Fruit fly (Drosophila melanogaster) whole organism, embryonic: ENCODE results near the gene Myo95E.
A peak's percentile ranks its signal among the peaks of the same experiment; 100 is the strongest.

Experiments used
- Abd-B ChIP-seq: fragments of 200-800 bp; sonication (Bioruptor generic); optimal IDR thresholded peaks from 2 replicates; lab custom pipeline; 2018; ENCODE audit warnings: missing biosample characterization, mild to moderate bottlenecking, missing genetic modification characterization, moderate library complexity
- CG1024 ChIP-seq: fragments of 200-800 bp; sonication (Bioruptor generic); IDR thresholded peaks from 2 replicates; pipeline ENCODE4 v1.3.6; 2022; ENCODE audit warnings: missing biosample characterization, missing genetic modification characterization
- CG10462 ChIP-seq: fragments of 200-800 bp; sonication (Bioruptor generic); optimal IDR thresholded peaks from 2 replicates; lab custom pipeline; 2016; ENCODE audit warnings: missing biosample characterization, missing genetic modification characterization
- CG11560 ChIP-seq: fragments of 200-800 bp; sonication (Bioruptor generic); IDR thresholded peaks from 3 replicates; pipeline ENCODE4 v1.3.6; 2022; ENCODE audit warnings: missing biosample characterization, missing genetic modification characterization
- CG11696 ChIP-seq: fragments of 200-800 bp; sonication (Bioruptor generic); IDR thresholded peaks from 2 replicates; pipeline ENCODE4 v1.3.6; 2022; ENCODE audit warnings: missing biosample characterization, missing genetic modification characterization
- CG12071 ChIP-seq: fragments of 200-800 bp; sonication (Bioruptor generic); optimal IDR thresholded peaks from 3 replicates; lab custom pipeline; 2018; ENCODE audit warnings: missing biosample characterization, mild to moderate bottlenecking, missing genetic modification characterization
- CG12104 ChIP-seq: fragments of 200-800 bp; sonication (Bioruptor generic); optimal IDR thresholded peaks from 3 replicates; lab custom pipeline; 2016; ENCODE audit warnings: missing biosample characterization, missing genetic modification characterization
- CG12659 ChIP-seq: fragments of 200-800 bp; sonication (Bioruptor generic); optimal IDR thresholded peaks from 3 replicates; lab custom pipeline; 2017; ENCODE audit warnings: mild to moderate bottlenecking, missing biosample characterization, missing genetic modification reagents, missing genetic modification characterization
- CG12744 ChIP-seq: fragments of 200-800 bp; sonication (Bioruptor generic); optimal IDR thresholded peaks from 2 replicates; lab custom pipeline; 2016; ENCODE audit warnings: missing biosample characterization, missing genetic modification characterization
- CG13424 ChIP-seq: fragments of 200-800 bp; sonication (Bioruptor generic); optimal IDR thresholded peaks from 2 replicates; lab custom pipeline; 2019; ENCODE audit warnings: missing biosample characterization, mild to moderate bottlenecking, missing genetic modification characterization, moderate library complexity
- CG13775 ChIP-seq: fragments of 200-800 bp; sonication (Bioruptor generic); optimal IDR thresholded peaks from 3 replicates; lab custom pipeline; 2017; ENCODE audit warnings: missing biosample characterization, mild to moderate bottlenecking, missing genetic modification characterization
- CG14050 ChIP-seq: fragments of 200-800 bp; sonication (Bioruptor generic); IDR thresholded peaks from 3 replicates; pipeline ENCODE4 v1.3.6; 2022; ENCODE audit warnings: missing biosample characterization, missing genetic modification characterization
- CG14710 ChIP-seq: fragments of 200-800 bp; sonication (Bioruptor generic); optimal IDR thresholded peaks from 3 replicates; lab custom pipeline; 2019; ENCODE audit warnings: missing biosample characterization, mild to moderate bottlenecking, missing genetic modification characterization, moderate library complexity
- CG14965 ChIP-seq: fragments of 200-800 bp; sonication (Bioruptor generic); optimal IDR thresholded peaks from 2 replicates; lab custom pipeline; 2016; ENCODE audit warnings: missing biosample characterization, missing genetic modification characterization, borderline replicate concordance
- CG2129 ChIP-seq: fragments of 200-800 bp; sonication (Bioruptor generic); IDR thresholded peaks from 2 replicates; pipeline ENCODE4 v1.3.6; 2022; ENCODE audit warnings: missing biosample characterization, missing genetic modification characterization; ENCODE audit not compliant: partially characterized antibody
- CG2678 ChIP-seq: fragments of 200-800 bp; sonication (Bioruptor generic); optimal IDR thresholded peaks from 3 replicates; lab custom pipeline; 2019; ENCODE audit warnings: missing biosample characterization, mild to moderate bottlenecking, missing genetic modification characterization, moderate library complexity
- CG32772 ChIP-seq: fragments of 200-800 bp; sonication (Bioruptor generic); IDR thresholded peaks from 2 replicates; pipeline ENCODE4 v1.3.6; 2022; ENCODE audit warnings: missing biosample characterization, missing genetic modification characterization
- CG3847 ChIP-seq: fragments of 200-800 bp; sonication (Bioruptor generic); IDR thresholded peaks from 2 replicates; pipeline ENCODE4 v1.3.6; 2022; ENCODE audit warnings: missing biosample characterization, missing genetic modification characterization
- CG6683 ChIP-seq: fragments of 200-800 bp; sonication (Bioruptor generic); optimal IDR thresholded peaks from 2 replicates; lab custom pipeline; 2017; ENCODE audit warnings: missing biosample characterization, mild to moderate bottlenecking, missing genetic modification characterization, missing genetic modification reagents
- CG8359 ChIP-seq: fragments of 200-800 bp; sonication (Bioruptor generic); optimal IDR thresholded peaks from 2 replicates; lab custom pipeline; 2017; ENCODE audit warnings: missing biosample characterization, mild to moderate bottlenecking, missing genetic modification characterization, borderline replicate concordance
- Camta ChIP-seq: fragments of 200-800 bp; sonication (Bioruptor generic); optimal IDR thresholded peaks from 2 replicates; lab custom pipeline; 2016; ENCODE audit warnings: missing biosample characterization, missing genetic modification characterization
- Drgx ChIP-seq: fragments of 200-800 bp; sonication (Bioruptor generic); IDR thresholded peaks from 2 replicates; pipeline ENCODE4 v1.3.6; 2022; ENCODE audit warnings: missing biosample characterization, missing genetic modification characterization
- Fer2 ChIP-seq: fragments of 200-800 bp; sonication (Bioruptor generic); optimal IDR thresholded peaks from 2 replicates; lab custom pipeline; 2018; ENCODE audit warnings: missing biosample characterization, mild to moderate bottlenecking, missing genetic modification characterization, moderate library complexity
- HLH4C ChIP-seq: fragments of 200-800 bp; sonication (Bioruptor generic); IDR thresholded peaks from 3 replicates; pipeline ENCODE4 v1.3.6; 2022; ENCODE audit warnings: missing biosample characterization, missing genetic modification characterization; ENCODE audit not compliant: partially characterized antibody
- HmgD ChIP-seq: fragments of 200-800 bp; sonication (Bioruptor generic); optimal IDR thresholded peaks from 3 replicates; lab custom pipeline; 2016; ENCODE audit warnings: missing biosample characterization, missing genetic modification characterization
- Six4 ChIP-seq: fragments of 200-800 bp; sonication (Bioruptor generic); optimal IDR thresholded peaks from 2 replicates; lab custom pipeline; 2016; ENCODE audit warnings: missing biosample characterization, missing genetic modification characterization
- Usf ChIP-seq: fragments of 200-800 bp; sonication (Bioruptor generic); optimal IDR thresholded peaks from 2 replicates; lab custom pipeline; 2017; ENCODE audit warnings: missing genotype, missing biosample characterization, missing genetic modification characterization
- ab ChIP-seq: fragments of 200-800 bp; sonication (Bioruptor generic); optimal IDR thresholded peaks from 2 replicates; lab custom pipeline; 2016; ENCODE audit warnings: missing biosample characterization, missing genetic modification characterization
- ac ChIP-seq: fragments of 200-800 bp; sonication (Bioruptor generic); optimal IDR thresholded peaks from 3 replicates; lab custom pipeline; 2017; ENCODE audit warnings: missing biosample characterization, mild to moderate bottlenecking, missing genetic modification characterization
- amos ChIP-seq: fragments of 200-800 bp; sonication (Bioruptor generic); IDR thresholded peaks from 2 replicates; pipeline ENCODE4 v1.3.6; 2022; ENCODE audit warnings: missing biosample characterization, missing genetic modification characterization; ENCODE audit not compliant: partially characterized antibody
- ato ChIP-seq: fragments of 200-800 bp; sonication (Bioruptor generic); IDR thresholded peaks from 2 replicates; pipeline ENCODE4 v1.3.6; 2022; ENCODE audit warnings: missing biosample characterization, missing genetic modification characterization; ENCODE audit not compliant: partially characterized antibody
- bowl ChIP-seq: fragments of 200-800 bp; sonication (Bioruptor generic); IDR thresholded peaks from 2 replicates; pipeline ENCODE4 v1.3.6; 2022; ENCODE audit warnings: missing biosample characterization, missing genetic modification characterization
- bsh ChIP-seq, 2 experiments: fragments of 200-800 bp; sonication (Bioruptor generic); optimal IDR thresholded peaks; 2 replicates each; lab custom pipeline; 2017 to 2018; ENCODE audit warnings: mild to moderate bottlenecking in 2 of 2, missing biosample characterization in 2 of 2, missing genetic modification characterization in 2 of 2, moderate library complexity in 1 of 2
- da ChIP-seq: fragments of 200-800 bp; sonication (Bioruptor generic); optimal IDR thresholded peaks from 2 replicates; lab custom pipeline; 2016; ENCODE audit warnings: missing biosample characterization, missing genetic modification characterization
- fd3F ChIP-seq: fragments of 200-800 bp; sonication (Bioruptor generic); optimal IDR thresholded peaks from 2 replicates; lab custom pipeline; 2018; ENCODE audit warnings: missing biosample characterization, mild to moderate bottlenecking, missing genetic modification characterization, moderate library complexity
- gcm ChIP-seq: fragments of 200-800 bp; sonication (Bioruptor generic); optimal IDR thresholded peaks from 2 replicates; lab custom pipeline; 2019; ENCODE audit warnings: missing biosample characterization, mild to moderate bottlenecking, missing genetic modification characterization, moderate library complexity
- gt ChIP-seq: fragments of 200-800 bp; sonication (Bioruptor generic); IDR thresholded peaks from 2 replicates; pipeline ENCODE4 v1.3.6; 2022; ENCODE audit warnings: missing biosample characterization, missing genetic modification characterization
- ham ChIP-seq: fragments of 200-800 bp; sonication (Bioruptor generic); IDR thresholded peaks from 2 replicates; pipeline ENCODE4 v1.3.6; 2022; ENCODE audit warnings: missing biosample characterization, missing genetic modification characterization
- jigr1 ChIP-seq: fragments of 200-800 bp; sonication (Bioruptor generic); IDR thresholded peaks from 3 replicates; pipeline ENCODE4 v1.3.6; 2022; ENCODE audit warnings: missing biosample characterization, missing genetic modification characterization
- kah ChIP-seq: fragments of 200-800 bp; sonication (Bioruptor generic); optimal IDR thresholded peaks from 2 replicates; lab custom pipeline; 2018; ENCODE audit warnings: missing biosample characterization, mild to moderate bottlenecking, missing genetic modification characterization
- kni ChIP-seq: fragments of 200-800 bp; sonication (Bioruptor generic); optimal IDR thresholded peaks from 3 replicates; lab custom pipeline; 2017; ENCODE audit warnings: mild to moderate bottlenecking, missing biosample characterization, missing genetic modification reagents, missing genetic modification characterization
- nau ChIP-seq: fragments of 200-800 bp; sonication (Bioruptor generic); optimal IDR thresholded peaks from 3 replicates; lab custom pipeline; 2017; ENCODE audit warnings: missing biosample characterization, mild to moderate bottlenecking, missing genetic modification characterization, missing genetic modification reagents
- oc ChIP-seq: fragments of 200-800 bp; sonication (Bioruptor generic); optimal IDR thresholded peaks from 2 replicates; lab custom pipeline; 2018; ENCODE audit warnings: missing biosample characterization, mild to moderate bottlenecking, missing genetic modification characterization, moderate library complexity
- prd ChIP-seq, 3 experiments: fragments of >200 bp in 2 of 3; fragments of 200-800 bp in 1 of 3; sonication (Bioruptor generic) in 1 of 3; optimal IDR thresholded peaks in 2 of 3; IDR thresholded peaks in 1 of 3; 2 replicates in 2 of 3; 3 replicates in 1 of 3; pipeline versions ENCODE4 v1.3.6 to Lab custom; 2017 to 2022; ENCODE audit warnings: missing biosample characterization in 1 of 3, missing genetic modification characterization in 1 of 3
- repo ChIP-seq: fragments of 200-800 bp; sonication (Bioruptor generic); optimal IDR thresholded peaks from 2 replicates; lab custom pipeline; 2016; ENCODE audit warnings: missing biosample characterization, missing genetic modification characterization
- sim ChIP-seq: fragments of 200-800 bp; sonication (Bioruptor generic); IDR thresholded peaks from 2 replicates; pipeline ENCODE4 v1.3.6; 2022; ENCODE audit warnings: missing biosample characterization, missing genetic modification characterization
- sima ChIP-seq: fragments of 200-800 bp; sonication (Bioruptor generic); optimal IDR thresholded peaks from 2 replicates; lab custom pipeline; 2016; ENCODE audit warnings: missing biosample characterization, missing genetic modification characterization
- tgo ChIP-seq: fragments of 200-800 bp; sonication (Bioruptor generic); IDR thresholded peaks from 3 replicates; pipeline ENCODE4 v1.3.6; 2022; ENCODE audit warnings: missing biosample characterization, missing genetic modification characterization
- zf30C ChIP-seq: fragments of 200-800 bp; sonication (Bioruptor generic); optimal IDR thresholded peaks from 3 replicates; lab custom pipeline; 2018; ENCODE audit warnings: missing biosample characterization, mild to moderate bottlenecking, missing genetic modification characterization

Gene Myo95E

dm6 chr3R:24161173-24161811, at the start of gene Myo95E, which contains the start of gene TBC1d7:
Gene Myo95E (minus strand): TSS chr3R:24161498.
Gene TBC1d7 (plus strand): TSS chr3R:24161727.
- TF ChIP-seq tgo (GFP tag; lab: Robert Waterston, UW) (peak; percentile 97), jigr1 (GFP tag; lab: Robert Waterston, UW) (peak; percentile 84), CG11696 (GFP tag; lab: Robert Waterston, UW) (peak; percentile 72), gcm (GFP tag; lab: Kevin White, UChicago) (no peak), CG13775 (GFP tag; lab: Kevin White, UChicago) (peak; percentile 88), CG3847 (peak; percentile 87), Fer2 (peak; percentile 73), ab (GFP tag; lab: Kevin White, UChicago) (peak; percentile 4), CG14965 (GFP tag; lab: Kevin White, UChicago) (no peak), CG14710 (tag; lab: Kevin White, UChicago) (peak; percentile 90), Abd-B (peak; percentile 91), bsh (GFP tag; optimal IDR thresholded peaks at IDR 0.05; lab: Kevin White, UChicago) (peak; percentile 23 to 89), CG32772 (GFP tag; lab: Robert Waterston, UW) (peak; percentile 93), CG1024 (GFP tag; lab: Robert Waterston, UW) (peak; percentile 86), ham (no peak), nau (GFP tag; lab: Kevin White, UChicago) (no peak), CG12104 (GFP tag; lab: Kevin White, UChicago) (peak; percentile 81), bowl (GFP tag; lab: Robert Waterston, UW) (peak; percentile 79), zf30C (GFP tag; lab: Kevin White, UChicago) (no peak), repo (GFP tag; lab: Kevin White, UChicago) (peak; percentile 22), CG13424 (tag; lab: Kevin White, UChicago) (peak; percentile 90), CG11560 (tag; lab: Robert Waterston, UW) (peak; percentile 81), kah (GFP tag; lab: Kevin White, UChicago) (peak; percentile 47), CG14050 (GFP tag; lab: Robert Waterston, UW) (peak; percentile 80), CG12744 (GFP tag; lab: Kevin White, UChicago) (no peak), CG10462 (GFP tag; lab: Kevin White, UChicago) (peak; percentile 40), gt (peak; percentile 72), ato (GFP tag; lab: Robert Waterston, UW) (no peak), CG8359 (GFP tag; lab: Kevin White, UChicago) (no peak), CG2129 (GFP tag; lab: Robert Waterston, UW) (peak; percentile 59), kni (no peak), CG2678 (peak; percentile 92), amos (peak; percentile 59), CG12071 (no peak), Usf (GFP tag; lab: Kevin White, UChicago) (peak; percentile 72), Six4 (peak; percentile 76), ac (GFP tag; lab: Kevin White, UChicago) (no peak), da (no peak), Camta (GFP tag; lab: Kevin White, UChicago) (peak; percentile 12), HLH4C (peak; percentile 55; the same call in 1 of the 3 replicates), HmgD (GFP tag; lab: Kevin White, UChicago) (no peak), oc (tag; lab: Kevin White, UChicago) (no peak), sim (GFP tag; lab: Robert Waterston, UW) (0 out of 2 replicates have a peak, but pooled peaks have one; percentile 72), sima (GFP tag; lab: Kevin White, UChicago) (no peak), prd (optimal IDR thresholded peaks at IDR 0.05; lab: Kevin White, UChicago) (no peak), prd (GFP tag; IDR thresholded peaks at IDR 0.05; lab: Robert Waterston, UW) (peak; percentile 96), Drgx (peak; percentile 89), fd3F (GFP tag; lab: Kevin White, UChicago) (peak; percentile 81), CG12659 (GFP tag; lab: Kevin White, UChicago) (peak; percentile 92), CG6683 (GFP tag; lab: Kevin White, UChicago) (peak; percentile 58)
